Worm (Caenorhabditis elegans): Measurements from ENCODE around the gene H23L24.4.
A peak's percentile ranks its signal among the peaks of the same experiment; 100 is the strongest.

The H23L24.4 gene

ce11 chrIV:8743654-8744332, 38.4 kb upstream of the H23L24.4 start, which contains the start of gene F21D5.7 (continued):
- no peak for TF ChIP-seq Y105C5A.15 (GFP tag; IDR thresholded peaks at IDR 0.05)
- TF ChIP-seq duxl-1 (tag; optimal IDR thresholded peaks at IDR 0.05; ENCODE audit: poor library complexity): peak; percentile 72
- TF ChIP-seq Y75B8A.6 (GFP tag; IDR thresholded peaks at IDR 0.05): no peak
- no peak for TF ChIP-seq saeg-2 (GFP tag; IDR thresholded peaks at IDR 0.05)
- no peak for TF ChIP-seq dmd-9 (GFP tag; IDR thresholded peaks at IDR 0.05)
- no peak for TF ChIP-seq egl-43 (GFP tag; IDR thresholded peaks at IDR 0.05)
- TF ChIP-seq daf-8 (GFP tag; IDR thresholded peaks at IDR 0.05): no peak
- peak; percentile 77 for TF ChIP-seq lin-38 (GFP tag; IDR thresholded peaks at IDR 0.05)
- no peak for TF ChIP-seq lir-3 (tag; optimal IDR thresholded peaks at IDR 0.05)
- peak; percentile 34; the same call in 1 of the 2 replicates for TF ChIP-seq hmg-1.1 (GFP tag; IDR thresholded peaks at IDR 0.05)
- no peak for TF ChIP-seq ZK546.5 (tag; optimal IDR thresholded peaks at IDR 0.05)
- TF ChIP-seq daf-12 (tag; optimal IDR thresholded peaks at IDR 0.05): no peak
- no peak for TF ChIP-seq R02D3.7 (tag; optimal IDR thresholded peaks at IDR 0.05)
- TF ChIP-seq lim-7 (GFP tag; IDR thresholded peaks at IDR 0.05): no peak
- no peak for TF ChIP-seq Y48G9A.11 (GFP tag; IDR thresholded peaks at IDR 0.05)
- peak; percentile 84 for TF ChIP-seq hlh-11 (tag; optimal IDR thresholded peaks at IDR 0.05)
- no peak for TF ChIP-seq Y5F2A.4 (GFP tag; optimal IDR thresholded peaks at IDR 0.05)
- TF ChIP-seq rbr-2 (tag; optimal IDR thresholded peaks at IDR 0.05): peak; percentile 64
- TF ChIP-seq skn-1 (tag; optimal IDR thresholded peaks at IDR 0.05): no peak
- TF ChIP-seq attf-4 (tag; optimal IDR thresholded peaks at IDR 0.05): no peak
- no peak for TF ChIP-seq zip-2 (tag; optimal IDR thresholded peaks at IDR 0.05)
- no peak for TF ChIP-seq ceh-44 (GFP tag; IDR thresholded peaks at IDR 0.05)
- no peak for TF ChIP-seq mxl-2 (GFP tag; conservative IDR thresholded peaks at IDR 0.05)
- TF ChIP-seq arid-1 (GFP tag; conservative IDR thresholded peaks at IDR 0.05): no peak
- TF ChIP-seq zip-11 (GFP tag; IDR thresholded peaks at IDR 0.05): no peak
- peak in 1 of 2 experiments; percentile 44 for TF ChIP-seq hif-1 (tag; optimal IDR thresholded peaks at IDR 0.05)
- no peak for TF ChIP-seq ZK337.2 (GFP tag; IDR thresholded peaks at IDR 0.05)
- peak; percentile 86 for TF ChIP-seq T20F7.1 (GFP tag; optimal IDR thresholded peaks at IDR 0.05)
- no peak for TF ChIP-seq nhr-237 (tag; optimal IDR thresholded peaks at IDR 0.05)
- peak; percentile 91 for TF ChIP-seq dve-1 (tag; optimal IDR thresholded peaks at IDR 0.05; ENCODE audit: insufficient read depth)
- TF ChIP-seq ama-1 (optimal IDR thresholded peaks at IDR 0.05): no peak
- peak; percentile 74 for TF ChIP-seq nhr-102 (tag; optimal IDR thresholded peaks at IDR 0.05)
- peak; percentile 90 for TF ChIP-seq hlh-30 (tag; optimal IDR thresholded peaks at IDR 0.05; ENCODE audit: insufficient read depth)
- no peak for TF ChIP-seq snpc-4 (tag; optimal IDR thresholded peaks at IDR 0.05)
- no peak for TF ChIP-seq fkh-10 (GFP tag; optimal IDR thresholded peaks at IDR 0.05)
- TF ChIP-seq aha-1 (tag): peak; percentile 76
- TF ChIP-seq egl-27 (tag; optimal IDR thresholded peaks at IDR 0.05): no peak
- peak; percentile 80 for TF ChIP-seq php-3 (GFP tag; IDR thresholded peaks at IDR 0.05)
- peak; percentile 94; the same call in 1 of the 2 replicates for TF ChIP-seq T26A8.4 (GFP tag; IDR thresholded peaks at IDR 0.05)
- no peak for TF ChIP-seq zag-1 (tag; optimal IDR thresholded peaks at IDR 0.05)
- TF ChIP-seq D1046.2 (GFP tag; IDR thresholded peaks at IDR 0.05): no peak
- peak; percentile 53; the same call in 1 of the 2 replicates for TF ChIP-seq snpc-1.2 (GFP tag; IDR thresholded peaks at IDR 0.05)
- no peak for TF ChIP-seq madf-5 (GFP tag; IDR thresholded peaks at IDR 0.05)
- TF ChIP-seq nhr-77 (tag; optimal IDR thresholded peaks at IDR 0.05): peak; percentile 58
- no peak for TF ChIP-seq nhr-25 (tag; optimal IDR thresholded peaks at IDR 0.05; ENCODE audit: borderline replicate concordance, insufficient read depth)
- no peak for TF ChIP-seq F49E8.2 (tag; optimal IDR thresholded peaks at IDR 0.05; ENCODE audit: borderline replicate concordance)
- peak; percentile 18 for TF ChIP-seq unc-130 (GFP tag; optimal IDR thresholded peaks at IDR 0.05)
- TF ChIP-seq dmd-8 (GFP tag; IDR thresholded peaks at IDR 0.05): no peak
- no peak for TF ChIP-seq nhr-111 (GFP tag; optimal IDR thresholded peaks at IDR 0.05)
- peak; percentile 35; the same call in 1 of the 2 replicates for TF ChIP-seq zfp-3 (GFP tag; conservative IDR thresholded peaks at IDR 0.05)

All from whole organism, L4 larva.